Worm (Caenorhabditis elegans) whole organism, L4 larva: ENCODE results near the gene C56E6.2.

Experiments
- T20F7.1 ChIP-seq: fragments of 200-800 bp; sonication (Bioruptor generic); optimal IDR thresholded peaks from 2 replicates; lab custom pipeline; 2018; ENCODE audit warnings: mild to moderate bottlenecking, missing genetic modification characterization, missing compliant biosample characterization
- ZK337.2 ChIP-seq: fragments of 200-800 bp; sonication (Bioruptor generic); IDR thresholded peaks from 2 replicates; pipeline ENCODE4 v1.3.6; 2022; ENCODE audit warnings: missing genetic modification reagents, missing genetic modification characterization, missing compliant biosample characterization
- aha-1 ChIP-seq: fragments of 150-350 bp; peaks from one replicate; lab custom pipeline; 2014; ENCODE audit warnings: missing biosample characterization, missing genetic modification characterization
- attf-4 ChIP-seq: sonication (generic microtip); optimal IDR thresholded peaks from 3 replicates; lab custom pipeline; 2017; ENCODE audit warnings: missing biosample characterization, missing genetic modification characterization
- ceh-62 ChIP-seq: sonication (generic microtip); optimal IDR thresholded peaks from 2 replicates; lab custom pipeline; 2017; ENCODE audit warnings: missing biosample characterization, missing genetic modification characterization
- egl-43 ChIP-seq: fragments of 200-800 bp; sonication (Bioruptor generic); IDR thresholded peaks from 2 replicates; pipeline ENCODE4 v1.3.6; 2022; ENCODE audit warnings: missing genetic modification reagents, missing genetic modification characterization, missing compliant biosample characterization
- lin-13 ChIP-seq: fragments of 150-350 bp; optimal IDR thresholded peaks from 2 replicates; lab custom pipeline; 2014; ENCODE audit warnings: missing biosample characterization, missing genetic modification reagents, missing genetic modification characterization
- lir-3 ChIP-seq: sonication (generic microtip); optimal IDR thresholded peaks from 2 replicates; lab custom pipeline; 2016; ENCODE audit warnings: mild to moderate bottlenecking, missing genetic modification characterization, missing compliant biosample characterization
- mdt-29 ChIP-seq: fragments of 200-800 bp; sonication (Bioruptor generic); IDR thresholded peaks from 2 replicates; pipeline ENCODE4 v1.3.6; 2022; ENCODE audit warnings: missing genetic modification reagents, missing genetic modification characterization, missing compliant biosample characterization
- mxl-3 ChIP-seq: fragments of 200-800 bp; sonication (Bioruptor generic); optimal IDR thresholded peaks from 2 replicates; lab custom pipeline; 2018; ENCODE audit warnings: mild to moderate bottlenecking, missing genetic modification characterization, missing compliant biosample characterization
- nhr-41 ChIP-seq: fragments of 200-800 bp; sonication (Bioruptor generic); IDR thresholded peaks from 2 replicates; pipeline ENCODE4 v1.3.6; 2022; ENCODE audit warnings: missing genetic modification reagents, missing genetic modification characterization, missing compliant biosample characterization
- nhr-6 ChIP-seq: fragments of 150-350 bp; optimal IDR thresholded peaks from 2 replicates; lab custom pipeline; 2014; ENCODE audit warnings: missing biosample characterization, missing genetic modification characterization
- nhr-76 ChIP-seq: fragments of 150-350 bp; optimal IDR thresholded peaks from 2 replicates; lab custom pipeline; 2014; ENCODE audit warnings: missing biosample characterization, missing genetic modification characterization
- pha-4 ChIP-seq, 2 experiments: fragments of 150-350 bp in 1 of 2; fragments of 200-800 bp in 1 of 2; sonication (Bioruptor generic) in 1 of 2; IDR thresholded peaks in 1 of 2; optimal IDR thresholded peaks in 1 of 2; 2 replicates each; pipeline versions ENCODE4 v1.3.6 to Lab custom; 2014 to 2022; ENCODE audit warnings: missing genetic modification characterization in 2 of 2, missing genetic modification reagents in 2 of 2, missing biosample characterization in 1 of 2, missing compliant biosample characterization in 1 of 2
- skn-1 ChIP-seq: fragments of 150-350 bp; optimal IDR thresholded peaks from 2 replicates; lab custom pipeline; 2014; ENCODE audit warnings: missing biosample characterization, missing genetic modification characterization
- unc-39 ChIP-seq: sonication (generic microtip); optimal IDR thresholded peaks from 2 replicates; lab custom pipeline; 2017; ENCODE audit warnings: missing biosample characterization, missing genetic modification characterization
- zip-2 ChIP-seq: fragments of 150-350 bp; optimal IDR thresholded peaks from 2 replicates; lab custom pipeline; 2014; ENCODE audit warnings: missing biosample characterization, missing genetic modification characterization

The C56E6.2 gene

DNA sequence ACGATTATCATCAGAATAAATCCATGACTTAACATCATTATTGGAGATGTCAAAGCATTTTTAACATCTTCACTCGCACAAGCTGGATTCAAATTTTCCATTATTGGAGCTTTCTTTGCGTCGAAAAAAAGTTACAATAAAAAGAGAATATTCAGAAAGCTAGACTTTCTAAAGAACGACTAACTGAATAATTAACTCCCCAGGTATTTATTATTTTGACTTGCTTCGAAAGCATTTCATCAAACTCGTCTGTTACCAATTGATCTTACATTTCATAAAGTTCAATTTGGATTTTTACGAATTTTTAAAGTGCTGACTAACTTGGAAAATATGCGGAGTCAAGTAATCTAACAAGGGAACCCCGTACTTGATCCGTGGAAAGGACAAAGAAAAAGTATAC lies 50.9 kb downstream of the C56E6.2 start, which contains the start of gene sra-29:
TSS of gene sra-29 (minus strand) at position 101 of the 400 bp plus-strand sequence.
- TF ChIP-seq zip-2 (tag; lab: Kevin White, UChicago), result no peak
- TF ChIP-seq ceh-62 (tag; lab: Kevin White, UChicago), result no peak
- no peak for TF ChIP-seq aha-1 (tag; lab: Kevin White, UChicago)
- TF ChIP-seq unc-39 (tag; lab: Kevin White, UChicago), result no peak
- TF ChIP-seq mxl-3 (GFP tag; lab: Kevin White, UChicago), result no peak
- no peak for TF ChIP-seq ZK337.2 (GFP tag; lab: Robert Waterston, UW)
- TF ChIP-seq attf-4, result no peak
- TF ChIP-seq nhr-6 (tag; lab: Kevin White, UChicago), result no peak
- no peak for TF ChIP-seq lir-3 (tag; lab: Kevin White, UChicago)
- TF ChIP-seq pha-4 (GFP tag; IDR thresholded peaks at IDR 0.05; lab: Robert Waterston, UW), result no peak
- no peak for TF ChIP-seq pha-4 (tag; optimal IDR thresholded peaks at IDR 0.05; lab: Kevin White, UChicago)
- TF ChIP-seq skn-1, result no peak
- no peak for TF ChIP-seq nhr-41 (GFP tag; lab: Robert Waterston, UW)
- TF ChIP-seq lin-13 (GFP tag; lab: Kevin White, UChicago), result no peak
- no peak for TF ChIP-seq mdt-29 (GFP tag; lab: Robert Waterston, UW)
- no peak for TF ChIP-seq egl-43 (GFP tag; lab: Robert Waterston, UW)
- TF ChIP-seq T20F7.1, result no peak
- no peak for TF ChIP-seq nhr-76 (tag; lab: Kevin White, UChicago)
